Fruit fly (Drosophila melanogaster): ENCODE data around the gene Vps53.
A peak's percentile ranks its signal among the peaks of the same experiment; 100 is the strongest.

Gene Vps53

DNA sequence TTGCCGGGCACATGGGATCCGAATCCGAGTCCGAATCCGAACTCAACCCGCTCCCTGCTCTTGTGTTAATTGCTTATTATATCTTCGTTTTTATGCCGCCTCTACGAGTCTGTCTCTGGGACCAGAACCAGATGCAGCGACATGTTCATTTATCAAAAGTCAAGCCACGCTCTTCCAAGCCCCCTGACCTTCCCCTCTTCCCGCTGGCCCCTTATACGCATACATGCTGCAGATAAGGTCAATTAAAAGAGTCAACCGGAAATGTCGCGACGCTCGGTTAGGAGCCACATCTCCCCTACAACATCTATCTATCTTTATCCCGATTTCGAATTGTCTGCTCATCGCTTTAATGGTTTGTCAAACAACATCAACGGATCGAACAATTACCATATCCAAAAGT lies 8.1 kb downstream of the Vps53 start:
- TF ChIP-seq N (GFP tag; optimal IDR thresholded peaks at IDR 0.05) (no peak), fru (GFP tag; optimal IDR thresholded peaks at IDR 0.05) (no peak), usp (GFP tag; optimal IDR thresholded peaks at IDR 0.05) (no peak), Dif (GFP tag; optimal IDR thresholded peaks at IDR 0.05; ENCODE audit: partially characterized antibody) (no peak), tai (GFP tag; optimal IDR thresholded peaks at IDR 0.05) (no peak), OdsH (GFP tag; optimal IDR thresholded peaks at IDR 0.05) (no peak), Hr78 (GFP tag; optimal IDR thresholded peaks at IDR 0.05) (no peak), h (GFP tag; optimal IDR thresholded peaks at IDR 0.05) (no peak), Hnf4 (GFP tag; optimal IDR thresholded peaks at IDR 0.05) (no peak), Hr83 (GFP tag; optimal IDR thresholded peaks at IDR 0.05; ENCODE audit: poor library complexity, severe bottlenecking) (no peak), lola (GFP tag; optimal IDR thresholded peaks at IDR 0.05) (no peak), dsf (GFP tag; optimal IDR thresholded peaks at IDR 0.05; ENCODE audit: borderline replicate concordance) (no peak), CG32264 (GFP tag; optimal IDR thresholded peaks at IDR 0.05) (no peak), Abd-B (GFP tag; optimal IDR thresholded peaks at IDR 0.05) (no peak), pan (optimal IDR thresholded peaks at IDR 0.05) (no peak)

DNA sequence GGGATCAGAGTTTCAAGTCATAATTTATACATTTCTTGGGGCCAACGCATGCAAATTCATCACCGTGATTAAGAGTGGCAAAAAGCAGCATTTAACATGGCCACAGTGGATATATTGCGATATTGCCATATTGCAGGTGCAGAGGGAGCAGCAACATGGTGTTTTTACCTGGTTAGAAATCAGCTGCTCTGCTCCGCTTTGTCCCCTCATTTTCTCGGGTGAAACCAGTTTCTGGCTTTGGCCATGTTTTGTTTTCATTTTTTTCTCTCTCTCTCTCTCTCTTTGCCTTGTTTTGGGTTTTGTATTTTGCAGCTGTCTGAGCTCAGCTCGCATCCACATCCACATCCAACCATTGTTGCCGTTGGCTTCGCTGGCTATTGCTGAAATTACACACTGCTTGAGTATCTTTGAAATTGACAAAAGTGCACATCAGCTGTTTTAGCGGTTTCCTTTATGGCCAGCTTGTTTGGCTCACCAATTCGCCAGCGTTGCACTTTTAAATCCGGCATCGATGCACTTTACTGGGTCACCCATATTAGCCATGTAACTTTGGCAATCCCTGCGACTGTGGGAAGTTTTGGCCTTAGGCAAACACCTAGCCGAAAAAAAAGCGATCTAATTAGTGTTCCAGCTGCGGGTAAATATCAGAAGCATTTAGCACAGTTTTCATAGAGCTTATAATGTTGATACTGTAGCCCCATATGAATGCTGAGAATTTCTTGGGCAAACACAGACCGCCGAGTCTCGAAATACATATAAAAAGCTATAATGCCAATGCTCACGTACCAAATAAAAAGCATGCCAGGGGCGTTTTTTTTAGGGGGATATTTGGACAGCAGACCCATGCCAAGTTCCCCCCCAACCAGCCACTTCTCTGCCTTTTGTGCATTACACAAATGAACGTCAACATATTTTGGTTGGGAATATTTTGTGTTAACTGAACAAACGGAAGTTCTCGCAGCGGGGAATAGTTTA lies 10.5 kb downstream of the Vps53 start:
- TF ChIP-seq psq (GFP tag; optimal IDR thresholded peaks at IDR 0.05) (peak; percentile 18), GATAd (GFP tag; optimal IDR thresholded peaks at IDR 0.05) (no peak), CrebA (GFP tag; optimal IDR thresholded peaks at IDR 0.05; ENCODE audit: borderline replicate concordance) (no peak)

DNA sequence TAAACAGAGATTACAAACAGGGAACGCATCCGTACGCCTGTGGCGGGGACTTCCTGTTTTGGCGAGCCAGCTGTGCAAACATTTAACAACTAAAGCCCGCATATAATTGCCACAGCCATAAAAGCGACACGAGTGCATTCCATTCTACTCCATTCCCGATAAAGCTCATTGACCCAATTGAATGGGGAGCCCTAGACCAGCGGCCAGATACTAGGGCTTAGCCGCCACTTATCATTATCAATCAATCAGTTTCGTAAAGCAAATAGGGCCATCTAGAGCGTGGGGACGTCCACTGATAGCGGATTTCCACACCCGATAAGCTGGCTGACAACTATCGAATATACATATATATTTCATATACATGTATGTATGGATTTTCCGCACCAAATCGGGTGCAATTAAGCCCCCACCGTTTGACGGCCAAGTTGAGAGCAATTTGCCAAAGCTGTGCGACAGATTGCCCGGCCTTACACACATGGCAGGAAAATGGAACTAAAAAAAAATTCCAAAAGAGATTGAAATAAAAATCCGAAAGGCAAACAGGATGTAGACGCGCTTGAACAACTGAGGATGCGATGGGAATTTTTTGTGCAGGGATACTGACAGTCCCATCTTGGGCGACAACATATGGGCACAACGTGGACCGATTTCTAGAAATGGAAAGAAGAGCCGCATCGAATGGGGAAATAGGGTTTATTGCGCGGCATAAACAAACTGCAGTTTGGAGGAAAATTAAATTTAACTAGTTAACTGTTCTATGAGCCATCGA lies 12.9 kb downstream of the Vps53 start:
- TF ChIP-seq GATAd (GFP tag; optimal IDR thresholded peaks at IDR 0.05) (no peak), sage (GFP tag; optimal IDR thresholded peaks at IDR 0.05) (no peak), HLH106 (tag; optimal IDR thresholded peaks at IDR 0.05) (no peak), Myc (optimal IDR thresholded peaks at IDR 0.05) (no peak), dl (GFP tag; optimal IDR thresholded peaks at IDR 0.05; ENCODE audit: insufficient read depth in 1 of 2, partially characterized antibody in 2 of 2) (no peak), tai (GFP tag; optimal IDR thresholded peaks at IDR 0.05) (no peak), Abd-B (GFP tag; optimal IDR thresholded peaks at IDR 0.05) (no peak), Sp1 (GFP tag; optimal IDR thresholded peaks at IDR 0.05) (no peak), psq (GFP tag; optimal IDR thresholded peaks at IDR 0.05) (no peak), br (GFP tag; optimal IDR thresholded peaks at IDR 0.05) (no peak), OdsH (GFP tag; optimal IDR thresholded peaks at IDR 0.05) (no peak)

DNA sequence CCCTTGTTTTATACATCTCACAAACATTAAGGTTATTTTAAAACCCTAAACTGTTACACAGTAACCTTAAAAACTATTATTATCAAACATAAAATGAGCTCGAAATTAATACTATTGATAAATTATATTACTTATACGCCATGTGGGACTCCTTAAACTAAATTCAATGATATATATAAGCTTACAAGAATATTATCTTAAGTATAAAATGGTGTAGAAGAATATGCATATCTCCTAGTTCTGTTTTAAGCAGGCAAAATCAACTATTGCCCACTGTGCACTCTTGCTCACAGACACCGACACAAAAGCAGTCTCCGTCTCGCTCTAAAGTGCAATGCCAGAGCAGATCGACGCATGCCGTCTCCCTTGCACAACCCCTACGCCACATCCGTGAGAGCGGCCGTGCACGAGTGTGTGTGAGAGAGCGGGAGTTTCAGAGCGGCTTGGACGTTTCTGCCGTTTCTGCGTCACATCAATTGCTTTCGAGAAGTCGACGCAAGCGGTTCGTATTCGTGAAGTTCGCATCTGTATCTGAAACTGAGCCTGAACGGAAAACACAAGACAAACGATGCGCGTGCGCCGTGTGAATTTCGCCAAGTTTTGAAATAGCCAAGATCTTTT lies 14.2 kb downstream of the Vps53 start:
- TF ChIP-seq CrebA (GFP tag; optimal IDR thresholded peaks at IDR 0.05; ENCODE audit: borderline replicate concordance) (no peak), woc (GFP tag; optimal IDR thresholded peaks at IDR 0.05) (peak; percentile 74), dl (GFP tag; optimal IDR thresholded peaks at IDR 0.05; ENCODE audit: insufficient read depth in 1 of 2, partially characterized antibody in 2 of 2) (peak in 1 of 2 experiments; percentile 24), br (GFP tag; optimal IDR thresholded peaks at IDR 0.05) (peak; percentile 57), OdsH (GFP tag; optimal IDR thresholded peaks at IDR 0.05) (peak; percentile 67), HLH106 (tag; optimal IDR thresholded peaks at IDR 0.05) (peak; percentile 73), tai (GFP tag; optimal IDR thresholded peaks at IDR 0.05) (no peak), brk (GFP tag; optimal IDR thresholded peaks at IDR 0.05) (no peak), Dif (GFP tag; optimal IDR thresholded peaks at IDR 0.05; ENCODE audit: partially characterized antibody) (peak; percentile 58), Dfd (GFP tag; optimal IDR thresholded peaks at IDR 0.05) (no peak), dsf (GFP tag; optimal IDR thresholded peaks at IDR 0.05; ENCODE audit: borderline replicate concordance) (no peak), Abd-B (GFP tag; optimal IDR thresholded peaks at IDR 0.05) (no peak), usp (GFP tag; optimal IDR thresholded peaks at IDR 0.05) (no peak), Hnf4 (GFP tag; optimal IDR thresholded peaks at IDR 0.05) (peak; percentile 17), CG9705 (GFP tag; optimal IDR thresholded peaks at IDR 0.05) (peak; percentile 37), rgr (GFP tag; optimal IDR thresholded peaks at IDR 0.05) (peak; percentile 67), dmrt93B (GFP tag; optimal IDR thresholded peaks at IDR 0.05) (peak; percentile 27), CG32264 (GFP tag; optimal IDR thresholded peaks at IDR 0.05) (no peak), psq (GFP tag; optimal IDR thresholded peaks at IDR 0.05) (peak; percentile 68), Hr78 (GFP tag; optimal IDR thresholded peaks at IDR 0.05) (no peak), Hr83 (GFP tag; optimal IDR thresholded peaks at IDR 0.05; ENCODE audit: poor library complexity, severe bottlenecking) (peak; percentile 68), h (GFP tag; optimal IDR thresholded peaks at IDR 0.05) (peak; percentile 66), Myc (optimal IDR thresholded peaks at IDR 0.05) (no peak), Vsx2 (GFP tag; optimal IDR thresholded peaks at IDR 0.05; ENCODE audit: partially characterized antibody) (peak; percentile 65), foxo (GFP tag; optimal IDR thresholded peaks at IDR 0.05) (peak in 1 of 2 experiments; percentile 72), Sp1 (GFP tag; optimal IDR thresholded peaks at IDR 0.05) (peak; percentile 76), Jra (GFP tag; optimal IDR thresholded peaks at IDR 0.05) (peak; percentile 41), pan (optimal IDR thresholded peaks at IDR 0.05) (no peak), fru (GFP tag; optimal IDR thresholded peaks at IDR 0.05) (peak; percentile 52), GATAd (GFP tag; optimal IDR thresholded peaks at IDR 0.05) (no peak), sv (GFP tag; optimal IDR thresholded peaks at IDR 0.05) (no peak), ey (GFP tag; optimal IDR thresholded peaks at IDR 0.05) (peak; percentile 37), jim (GFP tag; optimal IDR thresholded peaks at IDR 0.05) (no peak)
